Worm (Caenorhabditis elegans): ENCODE results near the gene T28D9.4.
A peak's percentile ranks its signal among the peaks of the same experiment; 100 is the strongest.

Gene T28D9.4

ce11 chrII:6484876-6485526, 8.2 kb downstream of the T28D9.4 start, which contains the start of the genes lido-16 and plpp-1.2:
Gene lido-16, minus strand, starts transcription at chrII:6484976.
Gene plpp-1.2, plus strand, starts transcription at chrII:6485476.
- TF ChIP-seq ztf-22 (GFP tag; optimal IDR thresholded peaks at IDR 0.05) (no peak), T26A5.8 (tag; optimal IDR thresholded peaks at IDR 0.05) (no peak), ceh-79 (tag; optimal IDR thresholded peaks at IDR 0.05) (no peak), pha-4 (tag; optimal IDR thresholded peaks at IDR 0.05) (no peak), K12H6.12 (tag; optimal IDR thresholded peaks at IDR 0.05) (no peak), F55B11.4 (tag; optimal IDR thresholded peaks at IDR 0.05; ENCODE audit: borderline replicate concordance, insufficient read depth) (no peak), madf-8 (GFP tag; conservative IDR thresholded peaks at IDR 0.05) (no peak), lin-35 (GFP tag; optimal IDR thresholded peaks at IDR 0.05) (no peak), ceh-91 (GFP tag; IDR thresholded peaks at IDR 0.05) (no peak), ztf-25 (GFP tag; IDR thresholded peaks at IDR 0.05) (no peak), ztf-28 (GFP tag; IDR thresholded peaks at IDR 0.05) (no peak), dpff-1 (tag; optimal IDR thresholded peaks at IDR 0.05) (no peak), snpc-1.1 (tag; optimal IDR thresholded peaks at IDR 0.05; ENCODE audit: insufficient read depth) (no peak), D2030.7 (GFP tag; IDR thresholded peaks at IDR 0.05) (no peak), egl-44 (GFP tag; IDR thresholded peaks at IDR 0.05) (no peak), gei-17 (GFP tag; optimal IDR thresholded peaks at IDR 0.05) (no peak)

ce11 chrII:6486344-6486743, 9.6 kb downstream of the T28D9.4 start:
- TF ChIP-seq nhr-80 (tag; optimal IDR thresholded peaks at IDR 0.05) (peak; percentile 82), F22D6.2 (tag; optimal IDR thresholded peaks at IDR 0.05) (no peak), cebp-1 (GFP tag; IDR thresholded peaks at IDR 0.05) (0 out of 2 replicates have a peak, but pooled peaks have one; percentile 24), cebp-1 (tag; optimal IDR thresholded peaks at IDR 0.05) (no peak)

- TF ChIP-seq unc-130 (GFP tag; optimal IDR thresholded peaks at IDR 0.05), result no peak
- TF ChIP-seq ztf-6 (GFP tag; IDR thresholded peaks at IDR 0.05), result no peak
- TF ChIP-seq snpc-1.1 (tag; optimal IDR thresholded peaks at IDR 0.05; ENCODE audit: insufficient read depth), result peak; percentile 47
- TF ChIP-seq tbp1 (GFP tag; optimal IDR thresholded peaks at IDR 0.05), result peak; percentile 50
- TF ChIP-seq nfyb-1 (GFP tag; IDR thresholded peaks at IDR 0.05), result peak; percentile 71
- peak; percentile 56 for TF ChIP-seq xnd-1 (tag; optimal IDR thresholded peaks at IDR 0.05)
- no peak for TF ChIP-seq let-607 (tag; optimal IDR thresholded peaks at IDR 0.05)
- TF ChIP-seq hmg-1.2 (GFP tag; IDR thresholded peaks at IDR 0.05), result peak; percentile 45; the same call in 1 of the 2 replicates
- 0 out of 2 replicates have a peak, but pooled peaks have one; percentile 28 for TF ChIP-seq ceh-100 (GFP tag; IDR thresholded peaks at IDR 0.05)
- TF ChIP-seq hmg-20 (GFP tag; IDR thresholded peaks at IDR 0.05), result no peak
- peak; percentile 92 for TF ChIP-seq lsl-1 (GFP tag; optimal IDR thresholded peaks at IDR 0.05)
- TF ChIP-seq ceh-27 (GFP tag; optimal IDR thresholded peaks at IDR 0.05), result no peak
- TF ChIP-seq snpc-1.3 (tag; optimal IDR thresholded peaks at IDR 0.05; ENCODE audit: insufficient read depth), result peak; percentile 53
- TF ChIP-seq lin-35 (GFP tag; optimal IDR thresholded peaks at IDR 0.05), result peak in 2 of 3 experiments; percentile 23 to 77
- no peak for TF ChIP-seq nhr-80 (tag; optimal IDR thresholded peaks at IDR 0.05)
- TF ChIP-seq akir-1 (GFP tag; optimal IDR thresholded peaks at IDR 0.05), result no peak
- no peak for TF ChIP-seq egl-44 (GFP tag; IDR thresholded peaks at IDR 0.05)
- TF ChIP-seq dpff-1 (tag; optimal IDR thresholded peaks at IDR 0.05), result no peak
- TF ChIP-seq bed-1 (GFP tag; IDR thresholded peaks at IDR 0.05), result no peak
- TF ChIP-seq snpc-4 (GFP tag; optimal IDR thresholded peaks at IDR 0.05), result no peak
- TF ChIP-seq snpc-4 (tag; optimal IDR thresholded peaks at IDR 0.05), result peak; percentile 32 to 58 (median 50)
- TF ChIP-seq tlf-1 (GFP tag; optimal IDR thresholded peaks at IDR 0.05), result peak; percentile 51
- no peak for TF ChIP-seq ccch-3 (GFP tag; optimal IDR thresholded peaks at IDR 0.05)
- no peak for TF ChIP-seq tbx-9 (tag; optimal IDR thresholded peaks at IDR 0.05; ENCODE audit: borderline replicate concordance)
- TF ChIP-seq F57C9.4 (tag; optimal IDR thresholded peaks at IDR 0.05), result no peak
- TF ChIP-seq F52B5.7 (tag; optimal IDR thresholded peaks at IDR 0.05), result no peak
- no peak for TF ChIP-seq gei-17 (GFP tag; optimal IDR thresholded peaks at IDR 0.05)
- no peak for TF ChIP-seq Y53G8AR.9 (GFP tag; conservative IDR thresholded peaks at IDR 0.05)
- peak; percentile 55 for TF ChIP-seq F49E8.2 (tag; optimal IDR thresholded peaks at IDR 0.05; ENCODE audit: insufficient read depth)
These were observed 13.0 kb downstream of the T28D9.4 start, which contains the start of the genes snr-3 and rsp-5 for ce11 chrII:6489711-6490184. Gene snr-3, minus strand, starts transcription at chrII:6489761. Gene rsp-5, plus strand, starts transcription at chrII:6490165.
